Fruit fly (Drosophila melanogaster) whole organism: ENCODE results near the gene Jhbp11.
A peak's percentile ranks its signal among the peaks of the same experiment; 100 is the strongest.

Experiments used
- CG8478 ChIP-seq: fragments of >200 bp; optimal IDR thresholded peaks from 2 replicates; lab custom pipeline; 2018; ENCODE audit warnings: inconsistent platforms
- Dll ChIP-seq: fragments of >200 bp; optimal IDR thresholded peaks from 2 replicates; lab custom pipeline; 2017
- EcR ChIP-seq, 2 experiments: fragments of >200 bp; optimal IDR thresholded peaks; 2 replicates each; lab custom pipeline; 2017; ENCODE audit warnings: missing biosample characterization in 2 of 2, missing genetic modification characterization in 2 of 2, missing genetic modification reagents in 2 of 2
- pan ChIP-seq: fragments of >200 bp; optimal IDR thresholded peaks from 2 replicates; lab custom pipeline; 2017
- psq ChIP-seq: fragments of >200 bp; optimal IDR thresholded peaks from 2 replicates; lab custom pipeline; 2017
- usp ChIP-seq: fragments of >200 bp; optimal IDR thresholded peaks from 2 replicates; lab custom pipeline; 2017; ENCODE audit warnings: missing biosample characterization, missing genetic modification characterization, mixed read lengths

The Jhbp11 gene

dm6 chr3R:27100930-27101329 lies at the start of gene Jhbp11:
Jhbp11 (plus strand) TSS chr3R:27101230.
- no peak for TF ChIP-seq psq
- no peak for TF ChIP-seq pan (lab: Kevin White, UChicago)
- no peak for TF ChIP-seq usp (GFP tag; lab: Kevin White, UChicago)
- no peak for TF ChIP-seq Dll (lab: Kevin White, UChicago)
- TF ChIP-seq CG8478 (lab: Kevin White, UChicago) = no peak
- TF ChIP-seq EcR (GFP tag; optimal IDR thresholded peaks at IDR 0.05; lab: Kevin White, UChicago) = no peak

dm6 chr3R:27056152-27056551 lies 44.9 kb upstream of the Jhbp11 start:
- TF ChIP-seq pan (lab: Kevin White, UChicago) = no peak
- no peak for TF ChIP-seq usp (GFP tag; lab: Kevin White, UChicago)

dm6 chr3R:27061916-27062315 lies 39.1 kb upstream of the Jhbp11 start, which contains the start of gene CG34292:
CG34292 (plus strand) TSS chr3R:27062216.
- TF ChIP-seq usp (GFP tag; lab: Kevin White, UChicago) (no peak), Dll (lab: Kevin White, UChicago) (no peak), EcR (GFP tag; optimal IDR thresholded peaks at IDR 0.05; lab: Kevin White, UChicago) (no peak), pan (lab: Kevin White, UChicago) (no peak), CG8478 (lab: Kevin White, UChicago) (no peak), psq (no peak)

- TF ChIP-seq EcR (GFP tag; optimal IDR thresholded peaks at IDR 0.05; lab: Kevin White, UChicago) = no peak
- TF ChIP-seq CG8478 (lab: Kevin White, UChicago) = no peak
- TF ChIP-seq psq = no peak
- no peak for TF ChIP-seq usp (GFP tag; lab: Kevin White, UChicago)
- no peak for TF ChIP-seq Dll (lab: Kevin White, UChicago)
- TF ChIP-seq pan (lab: Kevin White, UChicago) = no peak
Measured at dm6 chr3R:27064099-27064498, 36.9 kb upstream of the Jhbp11 start, which contains the start of gene Nep5. Nep5 (minus strand) TSS chr3R:27064199.

dm6 chr3R:27065136-27065535 lies 35.9 kb upstream of the Jhbp11 start, which contains the start of gene CG43935:
CG43935 (plus strand) TSS chr3R:27065436.
- TF ChIP-seq CG8478 (lab: Kevin White, UChicago) (no peak), EcR (GFP tag; optimal IDR thresholded peaks at IDR 0.05; lab: Kevin White, UChicago) (no peak), Dll (lab: Kevin White, UChicago) (no peak), pan (lab: Kevin White, UChicago) (no peak), psq (no peak), usp (GFP tag; lab: Kevin White, UChicago) (no peak)

dm6 chr3R:27067362-27067761 lies 33.7 kb upstream of the Jhbp11 start:
- TF ChIP-seq usp (GFP tag; lab: Kevin White, UChicago) = no peak
- no peak for TF ChIP-seq pan (lab: Kevin White, UChicago)
- TF ChIP-seq Dll (lab: Kevin White, UChicago) = no peak
- TF ChIP-seq EcR (GFP tag; optimal IDR thresholded peaks at IDR 0.05; lab: Kevin White, UChicago) = no peak
- TF ChIP-seq psq = no peak
- TF ChIP-seq CG8478 (lab: Kevin White, UChicago) = no peak

- TF ChIP-seq EcR (GFP tag; optimal IDR thresholded peaks at IDR 0.05; lab: Kevin White, UChicago) = no peak
- TF ChIP-seq pan (lab: Kevin White, UChicago) = no peak
- TF ChIP-seq usp (GFP tag; lab: Kevin White, UChicago) = no peak
- TF ChIP-seq Dll (lab: Kevin White, UChicago) = no peak
- TF ChIP-seq psq = no peak
- no peak for TF ChIP-seq CG8478 (lab: Kevin White, UChicago)
Measured at dm6 chr3R:27069201-27069600, 31.8 kb upstream of the Jhbp11 start.

- TF ChIP-seq Dll (lab: Kevin White, UChicago) = peak; percentile 71
- no peak for TF ChIP-seq psq
- no peak for TF ChIP-seq pan (lab: Kevin White, UChicago)
- no peak for TF ChIP-seq usp (GFP tag; lab: Kevin White, UChicago)
Measured at dm6 chr3R:27069810-27070625, 31.0 kb upstream of the Jhbp11 start, which contains the start of gene spz. spz (minus strand) TSS chr3R:27070070.

- no peak for TF ChIP-seq CG8478 (lab: Kevin White, UChicago)
Measured at dm6 chr3R:27070906-27071498, 30.0 kb upstream of the Jhbp11 start.

- TF ChIP-seq pan (lab: Kevin White, UChicago) (no peak), psq (no peak), usp (GFP tag; lab: Kevin White, UChicago) (no peak), Dll (lab: Kevin White, UChicago) (no peak), CG8478 (lab: Kevin White, UChicago) (no peak), EcR (GFP tag; optimal IDR thresholded peaks at IDR 0.05; lab: Kevin White, UChicago) (no peak)
Measured at dm6 chr3R:27075694-27076093, 25.3 kb upstream of the Jhbp11 start, which contains the start of gene CG14257. CG14257 (plus strand) TSS chr3R:27075870.

- TF ChIP-seq CG8478 (lab: Kevin White, UChicago) (no peak), psq (no peak), pan (lab: Kevin White, UChicago) (no peak), EcR (GFP tag; optimal IDR thresholded peaks at IDR 0.05; lab: Kevin White, UChicago) (no peak), usp (GFP tag; lab: Kevin White, UChicago) (no peak), Dll (lab: Kevin White, UChicago) (no peak)
Measured at dm6 chr3R:27076618-27077017, 24.4 kb upstream of the Jhbp11 start.

dm6 chr3R:27082752-27083151 lies 18.3 kb upstream of the Jhbp11 start:
- TF ChIP-seq CG8478 (lab: Kevin White, UChicago) = no peak
- no peak for TF ChIP-seq EcR (GFP tag; optimal IDR thresholded peaks at IDR 0.05; lab: Kevin White, UChicago)
- no peak for TF ChIP-seq psq
- TF ChIP-seq pan (lab: Kevin White, UChicago) = no peak
- TF ChIP-seq Dll (lab: Kevin White, UChicago) = no peak
